Fruit fly (Drosophila melanogaster) whole organism, pupa: ENCODE data around the gene CG14115.

Experiments used
- CG10348 ChIP-seq: fragments of 200-800 bp; sonication (Bioruptor generic); IDR thresholded peaks from 2 replicates; pipeline ENCODE4 v1.3.6; 2022; ENCODE audit warnings: missing biosample characterization, missing genetic modification characterization
- CG12605 ChIP-seq: fragments of 200-800 bp; sonication (Bioruptor generic); IDR thresholded peaks from 2 replicates; pipeline ENCODE4 v1.3.6; 2022; ENCODE audit warnings: missing biosample characterization, missing genetic modification characterization
- CG13204 ChIP-seq: fragments of 200-800 bp; sonication (Bioruptor generic); optimal IDR thresholded peaks from 2 replicates; lab custom pipeline; 2018; ENCODE audit warnings: missing biosample characterization, mild to moderate bottlenecking, missing genetic modification characterization, moderate library complexity
- CG14655 ChIP-seq: fragments of 200-800 bp; sonication (Bioruptor generic); optimal IDR thresholded peaks from 3 replicates; lab custom pipeline; 2017; ENCODE audit warnings: mild to moderate bottlenecking, missing biosample characterization, missing genetic modification reagents, missing genetic modification characterization
- CG15710 ChIP-seq: fragments of 200-800 bp; sonication (Bioruptor generic); optimal IDR thresholded peaks from 2 replicates; lab custom pipeline; 2018; ENCODE audit warnings: missing biosample characterization, mild to moderate bottlenecking, missing genetic modification characterization, moderate library complexity
- CG17806 ChIP-seq: fragments of 200-800 bp; sonication (Bioruptor generic); optimal IDR thresholded peaks from 2 replicates; lab custom pipeline; 2018; ENCODE audit warnings: missing biosample characterization, mild to moderate bottlenecking, missing genetic modification characterization, moderate library complexity
- CG32121 ChIP-seq: fragments of 200-800 bp; sonication (Bioruptor generic); IDR thresholded peaks from 2 replicates; pipeline ENCODE4 v1.3.6; 2022; ENCODE audit warnings: missing biosample characterization, missing genetic modification characterization
- CG34367 ChIP-seq: fragments of 200-800 bp; sonication (Bioruptor generic); optimal IDR thresholded peaks from 2 replicates; lab custom pipeline; 2018; ENCODE audit warnings: missing biosample characterization, mild to moderate bottlenecking, missing genetic modification characterization
- CG4496 ChIP-seq: fragments of 200-800 bp; sonication (Bioruptor generic); IDR thresholded peaks from 3 replicates; pipeline ENCODE4 v1.3.6; 2022; ENCODE audit warnings: missing biosample characterization, missing genetic modification characterization
- CG8159 ChIP-seq: fragments of 200-800 bp; sonication (Bioruptor generic); optimal IDR thresholded peaks from 3 replicates; lab custom pipeline; 2018; ENCODE audit warnings: missing biosample characterization, mild to moderate bottlenecking, missing genetic modification characterization, moderate library complexity
- CG8301 ChIP-seq: fragments of 200-800 bp; sonication (Bioruptor generic); optimal IDR thresholded peaks from 2 replicates; lab custom pipeline; 2018; ENCODE audit warnings: missing biosample characterization, mild to moderate bottlenecking, missing genetic modification characterization
- CG9948 ChIP-seq: fragments of 200-800 bp; sonication (Bioruptor generic); optimal IDR thresholded peaks from 2 replicates; lab custom pipeline; 2018; ENCODE audit warnings: missing biosample characterization, mild to moderate bottlenecking, missing genetic modification characterization, moderate library complexity
- D1 ChIP-seq: fragments of 200-800 bp; sonication (Bioruptor generic); optimal IDR thresholded peaks from 2 replicates; lab custom pipeline; 2018; ENCODE audit warnings: missing biosample characterization, mild to moderate bottlenecking, missing genetic modification characterization, moderate library complexity
- EcR ChIP-seq: fragments of 200-800 bp; sonication (Bioruptor generic); optimal IDR thresholded peaks from 3 replicates; lab custom pipeline; 2019; ENCODE audit warnings: missing biosample characterization, missing genetic modification characterization, mild to moderate bottlenecking, moderate library complexity, missing genetic modification reagents
- Ets98B ChIP-seq: fragments of 200-800 bp; sonication (Bioruptor generic); IDR thresholded peaks from 2 replicates; pipeline ENCODE4 v1.3.6; 2022; ENCODE audit warnings: missing biosample characterization, missing genetic modification characterization
- Pif1A ChIP-seq: fragments of 200-800 bp; sonication (Bioruptor generic); optimal IDR thresholded peaks from 3 replicates; lab custom pipeline; 2016; ENCODE audit warnings: missing biosample characterization, missing genetic modification characterization
- Pif1B ChIP-seq: fragments of 200-800 bp; sonication (Bioruptor generic); optimal IDR thresholded peaks from 3 replicates; lab custom pipeline; 2016; ENCODE audit warnings: missing biosample characterization, missing genetic modification characterization
- Snoo ChIP-seq: fragments of 200-800 bp; sonication (Bioruptor generic); optimal IDR thresholded peaks from 3 replicates; lab custom pipeline; 2017; ENCODE audit warnings: missing biosample characterization, mild to moderate bottlenecking, missing genetic modification characterization, inconsistent platforms
- fd96Ca ChIP-seq: fragments of 200-800 bp; sonication (Bioruptor generic); IDR thresholded peaks from 3 replicates; pipeline ENCODE4 v1.3.6; 2022; ENCODE audit warnings: missing biosample characterization, missing genetic modification characterization
- gl ChIP-seq: fragments of 200-800 bp; sonication (Bioruptor generic); optimal IDR thresholded peaks from 2 replicates; lab custom pipeline; 2018; ENCODE audit warnings: missing biosample characterization, mild to moderate bottlenecking, missing genetic modification characterization
- rn ChIP-seq: fragments of 200-800 bp; sonication (Bioruptor generic); IDR thresholded peaks from 2 replicates; pipeline ENCODE4 v1.3.6; 2022; ENCODE audit warnings: missing biosample characterization, missing genetic modification characterization

Gene CG14115

dm6 chr3L:13077326-13077725 is 16.1 kb upstream of the CG14115 start:
- TF ChIP-seq CG8159 (tag; lab: Kevin White, UChicago) (no peak), rn (GFP tag; lab: Robert Waterston, UW) (no peak), CG15710 (tag; lab: Kevin White, UChicago) (no peak)

dm6 chr3L:13074084-13074624 is 12.9 kb upstream of the CG14115 start:
- no peak for TF ChIP-seq CG32121 (GFP tag; lab: Robert Waterston, UW)
- TF ChIP-seq CG17806: no peak
- TF ChIP-seq CG12605 (GFP tag; lab: Robert Waterston, UW): no peak
- no peak for TF ChIP-seq fd96Ca (GFP tag; lab: Robert Waterston, UW)
- TF ChIP-seq CG8301 (tag; lab: Kevin White, UChicago): no peak
- TF ChIP-seq CG9948 (tag; lab: Kevin White, UChicago): no peak
- TF ChIP-seq gl (tag; lab: Kevin White, UChicago): no peak
- TF ChIP-seq Pif1A (GFP tag; lab: Kevin White, UChicago): no peak

dm6 chr3L:13068293-13068692 is 7.1 kb upstream of the CG14115 start:
- TF ChIP-seq CG8301 (tag; lab: Kevin White, UChicago) (peak; percentile 15), CG17806 (peak; percentile 15), Pif1B (GFP tag; lab: Kevin White, UChicago) (no peak), CG9948 (tag; lab: Kevin White, UChicago) (peak; percentile 35), gl (tag; lab: Kevin White, UChicago) (no peak), CG15710 (tag; lab: Kevin White, UChicago) (no peak), Pif1A (GFP tag; lab: Kevin White, UChicago) (peak; percentile 6), CG14655 (peak; percentile 46)
- TF ChIP-seq, all 21 proteins: peak for 5

- TF ChIP-seq D1 (tag; lab: Kevin White, UChicago) (no peak), CG15710 (tag; lab: Kevin White, UChicago) (peak; percentile 31), fd96Ca (GFP tag; lab: Robert Waterston, UW) (no peak), CG17806 (peak; percentile 44), Snoo (no peak), rn (GFP tag; lab: Robert Waterston, UW) (no peak), Pif1A (GFP tag; lab: Kevin White, UChicago) (peak; percentile 28), CG12605 (GFP tag; lab: Robert Waterston, UW) (no peak), CG32121 (GFP tag; lab: Robert Waterston, UW) (no peak), CG13204 (GFP tag; lab: Kevin White, UChicago) (no peak), Pif1B (GFP tag; lab: Kevin White, UChicago) (no peak), gl (tag; lab: Kevin White, UChicago) (no peak), CG8159 (tag; lab: Kevin White, UChicago) (peak; percentile 52), CG10348 (no peak), CG34367 (tag; lab: Kevin White, UChicago) (peak; percentile 27), CG4496 (GFP tag; lab: Robert Waterston, UW) (no peak), CG14655 (peak; percentile 31), CG9948 (tag; lab: Kevin White, UChicago) (peak; percentile 50), Ets98B (no peak), CG8301 (tag; lab: Kevin White, UChicago) (peak; percentile 40), EcR (GFP tag; lab: Kevin White, UChicago) (no peak)
Observed at dm6 chr3L:13066220-13066619, 5.0 kb upstream of the CG14115 start.

- TF ChIP-seq Pif1A (GFP tag; lab: Kevin White, UChicago) (no peak), Pif1B (GFP tag; lab: Kevin White, UChicago) (no peak), CG14655 (no peak), CG17806 (no peak), CG34367 (tag; lab: Kevin White, UChicago) (no peak), fd96Ca (GFP tag; lab: Robert Waterston, UW) (no peak), rn (GFP tag; lab: Robert Waterston, UW) (no peak), CG4496 (GFP tag; lab: Robert Waterston, UW) (no peak), gl (tag; lab: Kevin White, UChicago) (no peak), CG15710 (tag; lab: Kevin White, UChicago) (no peak)
Observed at dm6 chr3L:13065619-13066018, 4.4 kb upstream of the CG14115 start.

dm6 chr3L:13064935-13065334 is 3.7 kb upstream of the CG14115 start:
- TF ChIP-seq Snoo (no peak), CG8159 (tag; lab: Kevin White, UChicago) (no peak), CG17806 (no peak), CG32121 (GFP tag; lab: Robert Waterston, UW) (no peak), CG15710 (tag; lab: Kevin White, UChicago) (no peak), CG4496 (GFP tag; lab: Robert Waterston, UW) (no peak), CG14655 (no peak), CG13204 (GFP tag; lab: Kevin White, UChicago) (no peak), EcR (GFP tag; lab: Kevin White, UChicago) (no peak), Ets98B (no peak), fd96Ca (GFP tag; lab: Robert Waterston, UW) (no peak), CG34367 (tag; lab: Kevin White, UChicago) (no peak), CG10348 (no peak)
